Worm (Caenorhabditis elegans) whole organism, L1 larva: ENCODE measurements around the gene twk-48.

Experiments used
- lin-39 ChIP-seq: fragments of 150-350 bp; optimal IDR thresholded peaks from 2 replicates; lab custom pipeline; 2014; ENCODE audit warnings: missing biosample characterization, missing genetic modification reagents, missing genetic modification characterization
- mab-9 ChIP-seq: fragments of 200-800 bp; sonication (Bioruptor generic); IDR thresholded peaks from 2 replicates; pipeline ENCODE4 v1.3.6; 2022; ENCODE audit warnings: missing genetic modification reagents, missing genetic modification characterization, missing compliant biosample characterization
- mep-1 ChIP-seq: fragments of 150-350 bp; optimal IDR thresholded peaks from 2 replicates; lab custom pipeline; 2014; ENCODE audit warnings: missing biosample characterization, missing genetic modification characterization
- nhr-237 ChIP-seq: fragments of 150-350 bp; optimal IDR thresholded peaks from 2 replicates; lab custom pipeline; 2014; ENCODE audit warnings: missing biosample characterization, missing genetic modification characterization
- snpc-4 ChIP-seq: fragments of 150-350 bp; optimal IDR thresholded peaks from 2 replicates; lab custom pipeline; 2014; ENCODE audit warnings: missing biosample characterization, missing genetic modification characterization
- sup-37 ChIP-seq: fragments of 200-800 bp; sonication (Bioruptor generic); optimal IDR thresholded peaks from 2 replicates; lab custom pipeline; 2018; ENCODE audit warnings: mild to moderate bottlenecking, missing genetic modification characterization, missing compliant biosample characterization
- unc-62 ChIP-seq: fragments of 150-350 bp; optimal IDR thresholded peaks from 2 replicates; lab custom pipeline; 2014; ENCODE audit warnings: missing biosample characterization, missing genetic modification reagents, missing genetic modification characterization

DNA sequence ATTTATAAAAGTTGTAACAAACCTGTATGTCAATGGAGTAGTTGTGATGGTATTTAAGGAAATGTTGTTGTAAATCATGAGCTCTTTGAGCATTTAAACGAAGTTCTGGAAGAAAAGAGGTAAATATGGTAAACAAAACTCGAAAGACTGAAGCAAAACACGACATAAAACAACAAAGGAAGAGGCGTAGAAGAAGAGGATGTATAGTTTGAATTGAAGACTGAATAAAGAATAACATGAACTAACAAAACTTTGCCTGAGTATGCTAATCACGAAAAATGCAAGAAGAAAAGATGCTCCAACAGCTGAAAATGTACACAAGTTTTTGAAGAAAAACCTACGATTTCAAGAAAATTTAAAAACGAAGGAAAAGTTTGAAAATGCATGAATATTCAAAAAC lies 10.5 kb downstream of the twk-48 start, which contains the start of gene ZK757.1:
- no peak for TF ChIP-seq unc-62
- TF ChIP-seq mab-9 (GFP tag; lab: Robert Waterston, UW): no peak
- no peak for TF ChIP-seq snpc-4
- no peak for TF ChIP-seq sup-37 (GFP tag; lab: Kevin White, UChicago)
- TF ChIP-seq mep-1 (tag; lab: Kevin White, UChicago): no peak
- TF ChIP-seq lin-39 (tag; lab: Kevin White, UChicago): no peak
- TF ChIP-seq nhr-237 (tag; lab: Kevin White, UChicago): no peak
